Worm (Caenorhabditis elegans) whole organism, L4 larva: Measurements from ENCODE around the gene str-109.

Experiments used
- D1046.2 ChIP-seq: fragments of 200-800 bp; sonication (Bioruptor generic); IDR thresholded peaks from 2 replicates; pipeline ENCODE4 v1.3.6; 2022; ENCODE audit warnings: missing genetic modification characterization, missing compliant biosample characterization
- F26F4.8 ChIP-seq: fragments of 200-800 bp; sonication (Bioruptor generic); conservative IDR thresholded peaks from 2 replicates; pipeline ENCODE4 v1.3.6; 2022; ENCODE audit warnings: missing genetic modification characterization, missing compliant biosample characterization
- F49E8.2 ChIP-seq: sonication (generic microtip); optimal IDR thresholded peaks from 2 replicates; lab custom pipeline; 2016; ENCODE audit warnings: missing compliant biosample characterization, mild to moderate bottlenecking, missing genetic modification characterization, borderline replicate concordance
- R02D3.7 ChIP-seq: fragments of 150-350 bp; sonication (generic microtip); optimal IDR thresholded peaks from 3 replicates; lab custom pipeline; 2014; ENCODE audit warnings: missing biosample characterization, missing genetic modification characterization
- Y105C5A.15 ChIP-seq: fragments of 200-800 bp; sonication (Bioruptor generic); IDR thresholded peaks from 2 replicates; pipeline ENCODE4 v1.3.6; 2022; ENCODE audit warnings: missing genetic modification characterization, missing compliant biosample characterization
- ZK337.2 ChIP-seq: fragments of 200-800 bp; sonication (Bioruptor generic); IDR thresholded peaks from 2 replicates; pipeline ENCODE4 v1.3.6; 2022; ENCODE audit warnings: missing genetic modification reagents, missing genetic modification characterization, missing compliant biosample characterization
- aha-1 ChIP-seq: fragments of 150-350 bp; peaks from one replicate; lab custom pipeline; 2014; ENCODE audit warnings: missing biosample characterization, missing genetic modification characterization
- aly-2 ChIP-seq: sonication (generic microtip); optimal IDR thresholded peaks from 2 replicates; lab custom pipeline; 2018; ENCODE audit warnings: missing biosample characterization, missing genetic modification characterization
- ama-1 ChIP-seq: fragments of 150-350 bp; optimal IDR thresholded peaks from 2 replicates; lab custom pipeline; 2014; ENCODE audit warnings: inconsistent platforms, mixed read lengths
- arid-1 ChIP-seq: fragments of 200-800 bp; sonication (Bioruptor generic); conservative IDR thresholded peaks from 2 replicates; pipeline ENCODE4 v1.3.6; 2022; ENCODE audit warnings: missing genetic modification reagents, missing genetic modification characterization, missing compliant biosample characterization
- attf-4 ChIP-seq: sonication (generic microtip); optimal IDR thresholded peaks from 3 replicates; lab custom pipeline; 2017; ENCODE audit warnings: missing biosample characterization, missing genetic modification characterization
- daf-16 ChIP-seq, 3 experiments: sonication (generic microtip); optimal IDR thresholded peaks; 2 replicates each; lab custom pipeline; 2016 to 2017; ENCODE audit warnings: missing genetic modification characterization in 3 of 3, missing genetic modification reagents in 3 of 3, mild to moderate bottlenecking in 2 of 3, missing compliant biosample characterization in 2 of 3, missing biosample characterization in 1 of 3, moderate library complexity in 1 of 3
- daf-8 ChIP-seq: fragments of 200-800 bp; sonication (Bioruptor generic); IDR thresholded peaks from 2 replicates; pipeline ENCODE4 v1.3.6; 2022; ENCODE audit warnings: missing genetic modification characterization, missing compliant biosample characterization
- dmd-6 ChIP-seq: fragments of 200-800 bp; sonication (Bioruptor generic); IDR thresholded peaks from 2 replicates; pipeline ENCODE4 v1.3.6; 2022; ENCODE audit warnings: missing genetic modification reagents, missing genetic modification characterization, missing compliant biosample characterization
- dmd-8 ChIP-seq: fragments of 200-800 bp; sonication (Bioruptor generic); IDR thresholded peaks from 2 replicates; pipeline ENCODE4 v1.3.6; 2022; ENCODE audit warnings: missing genetic modification characterization, missing compliant biosample characterization
- dpl-1 ChIP-seq: fragments of 150-350 bp; optimal IDR thresholded peaks from 2 replicates; lab custom pipeline; 2014; ENCODE audit warnings: missing biosample characterization, missing genetic modification reagents, missing genetic modification characterization
- egl-27 ChIP-seq: sonication (generic microtip); optimal IDR thresholded peaks from 3 replicates; lab custom pipeline; 2017; ENCODE audit warnings: missing biosample characterization, missing genetic modification reagents, missing genetic modification characterization
- egl-43 ChIP-seq: fragments of 200-800 bp; sonication (Bioruptor generic); IDR thresholded peaks from 2 replicates; pipeline ENCODE4 v1.3.6; 2022; ENCODE audit warnings: missing genetic modification reagents, missing genetic modification characterization, missing compliant biosample characterization
- fkh-10 ChIP-seq: fragments of 150-350 bp; optimal IDR thresholded peaks from 2 replicates; lab custom pipeline; 2014; ENCODE audit warnings: missing biosample characterization, missing genetic modification reagents, missing genetic modification characterization
- fos-1 ChIP-seq: fragments of 150-350 bp; optimal IDR thresholded peaks from 2 replicates; lab custom pipeline; 2014; ENCODE audit warnings: missing biosample characterization, missing genetic modification characterization
- hmg-1.1 ChIP-seq: fragments of 200-800 bp; sonication (Bioruptor generic); IDR thresholded peaks from 2 replicates; pipeline ENCODE4 v1.3.6; 2022; ENCODE audit warnings: missing genetic modification reagents, missing genetic modification characterization, missing compliant biosample characterization
- jun-1 ChIP-seq: fragments of 150-350 bp; optimal IDR thresholded peaks from 2 replicates; lab custom pipeline; 2014; ENCODE audit warnings: missing biosample characterization, missing genetic modification reagents, missing genetic modification characterization
- lin-1 ChIP-seq: fragments of 200-800 bp; sonication (Bioruptor generic); IDR thresholded peaks from 2 replicates; pipeline ENCODE4 v1.3.6; 2022; ENCODE audit warnings: missing genetic modification reagents, missing genetic modification characterization, missing compliant biosample characterization
- lir-3 ChIP-seq: sonication (generic microtip); optimal IDR thresholded peaks from 2 replicates; lab custom pipeline; 2016; ENCODE audit warnings: mild to moderate bottlenecking, missing genetic modification characterization, missing compliant biosample characterization
- mdt-29 ChIP-seq: fragments of 200-800 bp; sonication (Bioruptor generic); IDR thresholded peaks from 2 replicates; pipeline ENCODE4 v1.3.6; 2022; ENCODE audit warnings: missing genetic modification reagents, missing genetic modification characterization, missing compliant biosample characterization
- mes-2 ChIP-seq: sonication (generic microtip); optimal IDR thresholded peaks from 2 replicates; lab custom pipeline; 2016; ENCODE audit warnings: missing genotype, mild to moderate bottlenecking, missing genetic modification characterization, missing compliant biosample characterization; ENCODE audit not compliant: poor library complexity, severe bottlenecking
- nhr-11 ChIP-seq: fragments of 150-350 bp; optimal IDR thresholded peaks from 2 replicates; lab custom pipeline; 2014; ENCODE audit warnings: missing biosample characterization, missing genetic modification characterization
- nhr-111 ChIP-seq: fragments of 200-800 bp; sonication (Bioruptor generic); optimal IDR thresholded peaks from 2 replicates; lab custom pipeline; 2018; ENCODE audit warnings: mild to moderate bottlenecking, missing genetic modification characterization, missing compliant biosample characterization
- nhr-28 ChIP-seq: fragments of 150-350 bp; optimal IDR thresholded peaks from 2 replicates; lab custom pipeline; 2014; ENCODE audit warnings: missing biosample characterization, missing genetic modification characterization
- nhr-6 ChIP-seq: fragments of 150-350 bp; optimal IDR thresholded peaks from 2 replicates; lab custom pipeline; 2014; ENCODE audit warnings: missing biosample characterization, missing genetic modification characterization
- nhr-77 ChIP-seq: fragments of 150-350 bp; optimal IDR thresholded peaks from 2 replicates; lab custom pipeline; 2014; ENCODE audit warnings: missing biosample characterization, missing genetic modification characterization
- pha-4 ChIP-seq, 2 experiments: fragments of 150-350 bp in 1 of 2; fragments of 200-800 bp in 1 of 2; sonication (Bioruptor generic) in 1 of 2; IDR thresholded peaks in 1 of 2; optimal IDR thresholded peaks in 1 of 2; 2 replicates each; pipeline versions ENCODE4 v1.3.6 to Lab custom; 2014 to 2022; ENCODE audit warnings: missing genetic modification characterization in 2 of 2, missing genetic modification reagents in 2 of 2, missing biosample characterization in 1 of 2, missing compliant biosample characterization in 1 of 2
- pqm-1 ChIP-seq: sonication (generic microtip); optimal IDR thresholded peaks from 2 replicates; lab custom pipeline; 2017; ENCODE audit warnings: missing biosample characterization, missing genetic modification characterization
- sdz-12 ChIP-seq: fragments of 200-800 bp; sonication (Bioruptor generic); optimal IDR thresholded peaks from 2 replicates; lab custom pipeline; 2018; ENCODE audit warnings: mild to moderate bottlenecking, missing genetic modification characterization, missing compliant biosample characterization
- snpc-4 ChIP-seq: fragments of 150-350 bp; optimal IDR thresholded peaks from 2 replicates; lab custom pipeline; 2014; ENCODE audit warnings: missing biosample characterization, missing genetic modification characterization
- spr-1 ChIP-seq: sonication (generic microtip); optimal IDR thresholded peaks from 2 replicates; lab custom pipeline; 2016; ENCODE audit warnings: mild to moderate bottlenecking, missing genetic modification characterization, missing compliant biosample characterization
- tra-1 ChIP-seq: fragments of 200-800 bp; sonication (Bioruptor generic); IDR thresholded peaks from 2 replicates; pipeline ENCODE4 v1.3.6; 2022; ENCODE audit warnings: missing genetic modification reagents, missing genetic modification characterization, missing compliant biosample characterization
- unc-62 ChIP-seq, 3 experiments: fragments of 150-350 bp in 1 of 3; sonication (generic microtip); optimal IDR thresholded peaks in 2 of 3; peaks in 1 of 3; 1 replicate in 1 of 3; 2 replicates in 2 of 3; lab custom pipeline; 2014 to 2017; ENCODE audit warnings: missing biosample characterization in 3 of 3, missing genetic modification characterization in 3 of 3, missing genetic modification reagents in 3 of 3, missing genotype in 1 of 3
- zag-1 ChIP-seq: fragments of 150-350 bp; optimal IDR thresholded peaks from 2 replicates; lab custom pipeline; 2014; ENCODE audit warnings: missing biosample characterization, missing genetic modification characterization
- zfp-2 ChIP-seq: sonication (generic microtip); optimal IDR thresholded peaks from 2 replicates; lab custom pipeline; 2016; ENCODE audit warnings: mild to moderate bottlenecking, missing genetic modification characterization, missing compliant biosample characterization
- zfp-3 ChIP-seq: fragments of 200-800 bp; sonication (Bioruptor generic); conservative IDR thresholded peaks from 2 replicates; pipeline ENCODE4 v1.3.6; 2022; ENCODE audit warnings: missing genetic modification reagents, missing genetic modification characterization, missing compliant biosample characterization
- zip-2 ChIP-seq: fragments of 150-350 bp; optimal IDR thresholded peaks from 2 replicates; lab custom pipeline; 2014; ENCODE audit warnings: missing biosample characterization, missing genetic modification characterization
- ztf-7 ChIP-seq: fragments of 150-350 bp; optimal IDR thresholded peaks from 2 replicates; lab custom pipeline; 2014; ENCODE audit warnings: missing biosample characterization, missing genetic modification characterization

The str-109 gene

DNA sequence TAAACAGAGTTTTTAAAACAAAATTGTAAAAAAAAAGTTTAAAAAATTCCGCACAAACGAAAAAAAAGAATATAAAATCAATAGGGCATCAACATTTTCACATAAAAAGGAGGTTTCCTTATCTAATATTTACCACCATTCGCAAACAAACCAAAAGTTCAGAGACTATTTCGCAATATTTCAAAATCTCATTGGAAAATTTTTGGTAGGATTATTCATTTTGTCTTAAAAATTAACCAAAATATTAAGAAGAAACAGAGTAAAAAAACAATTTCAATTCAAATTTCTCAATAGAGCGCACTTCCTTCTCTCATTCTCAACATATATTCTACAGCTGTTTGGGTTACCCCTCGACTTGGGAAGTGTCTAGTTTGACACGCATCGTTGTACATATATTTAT is 1.9 kb downstream of the str-109 start:
- TF ChIP-seq mdt-29 (GFP tag; lab: Robert Waterston, UW) = no peak
- TF ChIP-seq daf-16 (GFP tag; optimal IDR thresholded peaks at IDR 0.05; lab: Kevin White, UChicago) = no peak
- TF ChIP-seq daf-16 (tag; optimal IDR thresholded peaks at IDR 0.05; lab: Kevin White, UChicago) = peak; percentile 73
- TF ChIP-seq egl-43 (GFP tag; lab: Robert Waterston, UW) = no peak
- peak; percentile 22 for TF ChIP-seq pqm-1 (tag; lab: Kevin White, UChicago)
- no peak for TF ChIP-seq zfp-2 (tag; lab: Kevin White, UChicago)
- TF ChIP-seq hmg-1.1 (GFP tag; lab: Robert Waterston, UW) = no peak
- no peak for TF ChIP-seq daf-8 (GFP tag; lab: Robert Waterston, UW)
- TF ChIP-seq dmd-6 (GFP tag; lab: Robert Waterston, UW) = no peak
- TF ChIP-seq aha-1 (tag; lab: Kevin White, UChicago) = peak; percentile 46
- no peak for TF ChIP-seq unc-62 (GFP tag; optimal IDR thresholded peaks at IDR 0.05 in 1 of 2; lab: Kevin White, UChicago)
- no peak for TF ChIP-seq unc-62 (tag; optimal IDR thresholded peaks at IDR 0.05; lab: Kevin White, UChicago)
- no peak for TF ChIP-seq Y105C5A.15 (GFP tag; lab: Robert Waterston, UW)
- TF ChIP-seq ZK337.2 (GFP tag; lab: Robert Waterston, UW) = no peak
- TF ChIP-seq nhr-111 = no peak
- TF ChIP-seq snpc-4 (tag; lab: Kevin White, UChicago) = no peak
- TF ChIP-seq nhr-77 (tag; lab: Kevin White, UChicago) = peak; percentile 47
- no peak for TF ChIP-seq F26F4.8 (GFP tag; lab: Robert Waterston, UW)
- peak; percentile 90 for TF ChIP-seq zip-2 (tag; lab: Kevin White, UChicago)
- TF ChIP-seq ztf-7 (tag; lab: Kevin White, UChicago) = peak; percentile 30
- TF ChIP-seq attf-4 (tag; lab: Kevin White, UChicago) = no peak
- no peak for TF ChIP-seq aly-2 (tag; lab: Kevin White, UChicago)
- TF ChIP-seq nhr-28 (tag; lab: Kevin White, UChicago) = peak; percentile 37
- no peak for TF ChIP-seq nhr-6 (tag; lab: Kevin White, UChicago)
- no peak for TF ChIP-seq egl-27
- TF ChIP-seq spr-1 (tag; lab: Kevin White, UChicago) = no peak
- TF ChIP-seq dpl-1 (GFP tag; lab: Kevin White, UChicago) = no peak
- no peak for TF ChIP-seq pha-4 (GFP tag; IDR thresholded peaks at IDR 0.05; lab: Robert Waterston, UW)
- peak; percentile 19 for TF ChIP-seq pha-4 (tag; optimal IDR thresholded peaks at IDR 0.05; lab: Kevin White, UChicago)
- TF ChIP-seq fkh-10 (GFP tag; lab: Kevin White, UChicago) = no peak
- TF ChIP-seq zfp-3 = no peak
- no peak for TF ChIP-seq sdz-12 (GFP tag; lab: Kevin White, UChicago)
- TF ChIP-seq lir-3 (tag; lab: Kevin White, UChicago) = no peak
- no peak for TF ChIP-seq arid-1 (GFP tag; lab: Robert Waterston, UW)
- TF ChIP-seq nhr-11 = no peak
- TF ChIP-seq dmd-8 (GFP tag; lab: Robert Waterston, UW) = no peak
- no peak for TF ChIP-seq D1046.2
- no peak for TF ChIP-seq F49E8.2 (tag; lab: Kevin White, UChicago)
- no peak for TF ChIP-seq ama-1 (lab: Kevin White, UChicago)
- no peak for TF ChIP-seq mes-2
- no peak for TF ChIP-seq lin-1 (GFP tag; lab: Robert Waterston, UW)
- no peak for TF ChIP-seq jun-1 (tag; lab: Kevin White, UChicago)
- TF ChIP-seq zag-1 (tag; lab: Kevin White, UChicago) = no peak
- no peak for TF ChIP-seq fos-1
- no peak for TF ChIP-seq tra-1 (GFP tag; lab: Robert Waterston, UW)
- TF ChIP-seq R02D3.7 = no peak
